Fruit fly (Drosophila melanogaster) whole organism, embryonic: ENCODE results near the gene CG5882.

ENCODE experiments used
- ATbp ChIP-seq: fragments of 200-800 bp; sonication (Bioruptor generic); optimal IDR thresholded peaks from 2 replicates; lab custom pipeline; 2017; ENCODE audit warnings: missing biosample characterization, mild to moderate bottlenecking, missing genetic modification characterization, missing genetic modification reagents
- Bgb ChIP-seq: fragments of 200-800 bp; sonication (Bioruptor generic); IDR thresholded peaks from 2 replicates; pipeline ENCODE4 v1.3.6; 2022; ENCODE audit warnings: missing biosample characterization, missing genetic modification characterization; ENCODE audit not compliant: partially characterized antibody
- CG10267 ChIP-seq: fragments of 200-800 bp; sonication (Bioruptor generic); optimal IDR thresholded peaks from 2 replicates; lab custom pipeline; 2018; ENCODE audit warnings: missing biosample characterization, mild to moderate bottlenecking, missing genetic modification characterization, moderate library complexity
- CG11093 ChIP-seq: fragments of 200-800 bp; sonication (Bioruptor generic); IDR thresholded peaks from 3 replicates; pipeline ENCODE4 v1.3.6; 2022; ENCODE audit warnings: missing biosample characterization, missing genetic modification characterization
- CG11504 ChIP-seq: fragments of 200-800 bp; sonication (Bioruptor generic); optimal IDR thresholded peaks from 3 replicates; lab custom pipeline; 2019; ENCODE audit warnings: missing biosample characterization, mild to moderate bottlenecking, missing genetic modification characterization, moderate library complexity
- CG11696 ChIP-seq: fragments of 200-800 bp; sonication (Bioruptor generic); IDR thresholded peaks from 2 replicates; pipeline ENCODE4 v1.3.6; 2022; ENCODE audit warnings: missing biosample characterization, missing genetic modification characterization
- CG11723 ChIP-seq: fragments of 200-800 bp; sonication (Bioruptor generic); optimal IDR thresholded peaks from 2 replicates; lab custom pipeline; 2017; ENCODE audit warnings: missing biosample characterization, mild to moderate bottlenecking, missing genetic modification characterization
- CG15514 ChIP-seq: fragments of 200-800 bp; sonication (Bioruptor generic); optimal IDR thresholded peaks from 3 replicates; lab custom pipeline; 2017; ENCODE audit warnings: missing biosample characterization, missing genetic modification characterization, mild to moderate bottlenecking, moderate library complexity, missing genetic modification reagents
- CG15696 ChIP-seq: fragments of 200-800 bp; sonication (Bioruptor generic); optimal IDR thresholded peaks from 2 replicates; lab custom pipeline; 2019; ENCODE audit warnings: missing biosample characterization, mild to moderate bottlenecking, missing genetic modification characterization, moderate library complexity
- CG16813 ChIP-seq: fragments of 200-800 bp; sonication (Bioruptor generic); IDR thresholded peaks from 3 replicates; pipeline ENCODE4 v1.3.6; 2022; ENCODE audit warnings: missing biosample characterization, missing genetic modification characterization; ENCODE audit not compliant: partially characterized antibody
- CG17612 ChIP-seq: fragments of 200-800 bp; sonication (Bioruptor generic); IDR thresholded peaks from 2 replicates; pipeline ENCODE4 v1.3.6; 2022; ENCODE audit warnings: missing biosample characterization, missing genetic modification characterization
- CG18476 ChIP-seq: fragments of 200-800 bp; sonication (Bioruptor generic); optimal IDR thresholded peaks from 2 replicates; lab custom pipeline; 2016; ENCODE audit warnings: missing biosample characterization, mild to moderate bottlenecking, missing genetic modification characterization
- CG2199 ChIP-seq: fragments of 200-800 bp; sonication (Bioruptor generic); IDR thresholded peaks from 3 replicates; pipeline ENCODE4 v1.3.6; 2022; ENCODE audit warnings: missing biosample characterization, missing genetic modification characterization
- CG31224 ChIP-seq: fragments of 200-800 bp; sonication (Bioruptor generic); IDR thresholded peaks from 2 replicates; pipeline ENCODE4 v1.3.6; 2022; ENCODE audit warnings: missing biosample characterization, missing genetic modification characterization
- CG32772 ChIP-seq: fragments of 200-800 bp; sonication (Bioruptor generic); IDR thresholded peaks from 2 replicates; pipeline ENCODE4 v1.3.6; 2022; ENCODE audit warnings: missing biosample characterization, missing genetic modification characterization
- CG3407 ChIP-seq: fragments of 200-800 bp; sonication (Bioruptor generic); optimal IDR thresholded peaks from 2 replicates; lab custom pipeline; 2018; ENCODE audit warnings: missing biosample characterization, mild to moderate bottlenecking, missing genetic modification characterization
- CG34224 ChIP-seq: fragments of 200-800 bp; sonication (Bioruptor generic); IDR thresholded peaks from 3 replicates; pipeline ENCODE4 v1.3.6; 2022; ENCODE audit warnings: missing biosample characterization, missing genetic modification characterization; ENCODE audit not compliant: partially characterized antibody
- CG5245 ChIP-seq: fragments of 200-800 bp; sonication (Bioruptor generic); optimal IDR thresholded peaks from 3 replicates; lab custom pipeline; 2016; ENCODE audit warnings: missing biosample characterization, missing genetic modification characterization
- CG6791 ChIP-seq: fragments of 200-800 bp; sonication (Bioruptor generic); IDR thresholded peaks from 3 replicates; pipeline ENCODE4 v1.3.6; 2022; ENCODE audit warnings: missing biosample characterization, missing genetic modification characterization; ENCODE audit not compliant: partially characterized antibody
- CG7357 ChIP-seq: fragments of 200-800 bp; sonication (Bioruptor generic); IDR thresholded peaks from 3 replicates; pipeline ENCODE4 v1.3.6; 2022; ENCODE audit warnings: missing biosample characterization, missing genetic modification characterization
- CG7963 ChIP-seq: fragments of 200-800 bp; sonication (Bioruptor generic); IDR thresholded peaks from 3 replicates; pipeline ENCODE4 v1.3.6; 2022; ENCODE audit warnings: missing biosample characterization, missing genetic modification characterization; ENCODE audit not compliant: partially characterized antibody
- CG8281 ChIP-seq: fragments of 200-800 bp; sonication (Bioruptor generic); optimal IDR thresholded peaks from 2 replicates; lab custom pipeline; 2018; ENCODE audit warnings: missing biosample characterization, mild to moderate bottlenecking, missing genetic modification characterization, moderate library complexity
- CG8388 ChIP-seq: fragments of 200-800 bp; sonication (Bioruptor generic); optimal IDR thresholded peaks from 2 replicates; lab custom pipeline; 2019; ENCODE audit warnings: missing biosample characterization, mild to moderate bottlenecking, missing genetic modification characterization, moderate library complexity
- CG9817 ChIP-seq: fragments of 200-800 bp; sonication (Bioruptor generic); optimal IDR thresholded peaks from 2 replicates; lab custom pipeline; 2018; ENCODE audit warnings: missing biosample characterization, mild to moderate bottlenecking, missing genetic modification characterization, moderate library complexity
- D19A ChIP-seq: fragments of 200-800 bp; optimal IDR thresholded peaks from 3 replicates; lab custom pipeline; 2019; ENCODE audit warnings: missing biosample characterization, mild to moderate bottlenecking, missing genetic modification characterization, moderate library complexity
- Dip3 ChIP-seq: fragments of 200-800 bp; sonication (Bioruptor generic); optimal IDR thresholded peaks from 3 replicates; lab custom pipeline; 2016; ENCODE audit warnings: missing biosample characterization, missing genetic modification characterization
- HLH3B ChIP-seq: fragments of 200-800 bp; sonication (Bioruptor generic); IDR thresholded peaks from 2 replicates; pipeline ENCODE4 v1.3.6; 2022; ENCODE audit warnings: missing biosample characterization, missing genetic modification characterization
- Hmr ChIP-seq: fragments of 200-800 bp; sonication (Bioruptor generic); optimal IDR thresholded peaks from 3 replicates; lab custom pipeline; 2017; ENCODE audit warnings: mild to moderate bottlenecking, missing biosample characterization, missing genetic modification reagents, missing genetic modification characterization
- Lim3 ChIP-seq: fragments of 200-800 bp; sonication (Bioruptor generic); IDR thresholded peaks from 2 replicates; pipeline ENCODE4 v1.3.6; 2022; ENCODE audit warnings: missing biosample characterization, missing genetic modification characterization
- MBD-R2 ChIP-seq: fragments of 200-800 bp; sonication (Bioruptor generic); IDR thresholded peaks from 2 replicates; pipeline ENCODE4 v1.3.6; 2022; ENCODE audit warnings: missing biosample characterization, missing genetic modification characterization
- NfI ChIP-seq: fragments of 200-800 bp; sonication (Bioruptor generic); optimal IDR thresholded peaks from 3 replicates; lab custom pipeline; 2018; ENCODE audit warnings: missing biosample characterization, mild to moderate bottlenecking, missing genetic modification characterization, moderate library complexity
- Six4 ChIP-seq: fragments of 200-800 bp; sonication (Bioruptor generic); optimal IDR thresholded peaks from 2 replicates; lab custom pipeline; 2016; ENCODE audit warnings: missing biosample characterization, missing genetic modification characterization
- Tbp ChIP-seq: fragments of >200 bp; optimal IDR thresholded peaks from 2 replicates; lab custom pipeline; 2018; ENCODE audit warnings: missing biosample characterization, missing genetic modification characterization
- Trl ChIP-seq, 3 experiments: fragments of >200 bp in 2 of 3; fragments of 200-800 bp in 1 of 3; sonication (Bioruptor generic) in 1 of 3; optimal IDR thresholded peaks; 2 replicates in 1 of 3; 3 replicates in 2 of 3; lab custom pipeline; 2016 to 2017; ENCODE audit warnings: missing biosample characterization in 1 of 3, missing genetic modification characterization in 1 of 3
- al ChIP-seq: fragments of 200-800 bp; sonication (Bioruptor generic); IDR thresholded peaks from 2 replicates; pipeline ENCODE4 v1.3.6; 2022; ENCODE audit warnings: missing biosample characterization, missing genetic modification characterization
- cwo ChIP-seq: fragments of 200-800 bp; sonication (Bioruptor generic); optimal IDR thresholded peaks from 3 replicates; lab custom pipeline; 2017; ENCODE audit warnings: missing biosample characterization, missing genetic modification characterization, mild to moderate bottlenecking, moderate library complexity, missing genetic modification reagents
- fu2 ChIP-seq: fragments of 200-800 bp; sonication (Bioruptor generic); optimal IDR thresholded peaks from 2 replicates; lab custom pipeline; 2016; ENCODE audit warnings: missing biosample characterization, missing genetic modification characterization
- hkb ChIP-seq, 2 experiments: fragments of 200-800 bp in 1 of 2; fragments of >200 bp in 1 of 2; sonication (Bioruptor generic) in 1 of 2; IDR thresholded peaks in 1 of 2; optimal IDR thresholded peaks in 1 of 2; 2 replicates each; pipeline versions ENCODE4 v1.3.6 to Lab custom; 2017 to 2022; ENCODE audit warnings: missing biosample characterization in 1 of 2, missing genetic modification characterization in 1 of 2
- org-1 ChIP-seq: fragments of 200-800 bp; sonication (Bioruptor generic); optimal IDR thresholded peaks from 2 replicates; lab custom pipeline; 2017; ENCODE audit warnings: missing biosample characterization, missing genetic modification characterization
- pan ChIP-seq, 4 experiments: fragments of >200 bp in 3 of 4; fragments of 200-800 bp in 1 of 4; sonication (Bioruptor generic) in 1 of 4; optimal IDR thresholded peaks in 3 of 4; IDR thresholded peaks in 1 of 4; 2 replicates each; pipeline versions ENCODE4 v1.3.6 to Lab custom; 2017 to 2022; ENCODE audit warnings: missing biosample characterization in 2 of 4, missing genetic modification characterization in 2 of 4, mixed read lengths in 1 of 4
- seq ChIP-seq: fragments of 200-800 bp; sonication (Bioruptor generic); IDR thresholded peaks from 2 replicates; pipeline ENCODE4 v1.3.6; 2022; ENCODE audit warnings: missing biosample characterization, missing genetic modification characterization
- sr ChIP-seq: fragments of 200-800 bp; sonication (Bioruptor generic); IDR thresholded peaks from 3 replicates; pipeline ENCODE4 v1.3.6; 2022; ENCODE audit warnings: missing biosample characterization, missing genetic modification characterization
- stwl ChIP-seq: fragments of 200-800 bp; sonication (Bioruptor generic); optimal IDR thresholded peaks from 3 replicates; lab custom pipeline; 2018; ENCODE audit warnings: missing biosample characterization, mild to moderate bottlenecking, missing genetic modification characterization, moderate library complexity
- tio ChIP-seq: fragments of 200-800 bp; sonication (Bioruptor generic); optimal IDR thresholded peaks from 2 replicates; lab custom pipeline; 2017; ENCODE audit warnings: missing biosample characterization, missing genetic modification characterization, inconsistent platforms
- tll ChIP-seq, 2 experiments: fragments of 200-800 bp in 1 of 2; fragments of >200 bp in 1 of 2; sonication (Bioruptor generic) in 1 of 2; optimal IDR thresholded peaks; 2 replicates each; lab custom pipeline; 2017 to 2019; ENCODE audit warnings: missing biosample characterization in 2 of 2, missing genetic modification characterization in 2 of 2, mild to moderate bottlenecking in 1 of 2, moderate library complexity in 1 of 2
- tup ChIP-seq: fragments of 200-800 bp; sonication (Bioruptor generic); optimal IDR thresholded peaks from 2 replicates; lab custom pipeline; 2016; ENCODE audit warnings: missing biosample characterization, mild to moderate bottlenecking, missing genetic modification characterization, moderate library complexity

CG5882 gene

DNA sequence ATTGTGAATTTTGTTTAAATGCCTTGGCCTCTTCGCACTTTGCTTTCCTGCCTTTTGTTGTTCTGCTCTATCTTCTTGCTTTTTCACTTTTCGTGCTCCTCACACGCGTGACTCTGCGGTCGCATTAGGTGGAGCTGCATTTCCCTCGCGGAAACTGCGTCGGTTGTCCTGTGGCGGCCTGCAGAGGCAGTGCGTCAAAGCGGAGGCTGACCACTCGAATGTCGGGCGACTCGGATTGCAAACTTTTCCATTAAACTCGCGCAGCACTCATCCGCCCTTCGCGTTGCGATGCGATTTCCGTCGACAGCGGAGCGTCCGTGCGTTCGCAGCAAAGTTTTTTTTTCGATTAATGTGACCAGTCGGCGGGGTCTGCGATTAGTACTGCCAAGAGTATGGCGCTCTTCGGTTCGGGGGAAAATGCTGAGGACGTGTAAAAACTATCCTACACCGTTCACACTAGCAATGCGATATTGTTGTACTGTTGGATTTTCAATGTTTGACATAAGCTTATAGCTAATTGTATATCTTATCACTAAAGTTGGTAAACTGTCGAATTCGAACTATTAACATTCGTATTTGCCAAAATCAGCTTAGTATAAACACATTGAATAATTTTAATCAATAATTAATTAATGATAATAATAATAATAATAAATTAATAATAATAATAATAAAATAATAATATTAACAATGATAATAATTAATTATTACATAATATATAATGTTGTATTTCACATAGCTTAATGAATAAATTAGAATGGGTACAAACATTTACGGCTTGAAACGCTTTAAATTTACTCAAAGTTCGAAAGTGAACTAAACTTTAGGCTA is 32.5 kb downstream of the CG5882 start, which contains the start of gene CG6051 (continued):
- no peak for TF ChIP-seq tio
- TF ChIP-seq CG10267, result peak; percentile 65
- TF ChIP-seq Trl (optimal IDR thresholded peaks at IDR 0.05; lab: Kevin White, UChicago), result no peak
- TF ChIP-seq Trl (GFP tag; optimal IDR thresholded peaks at IDR 0.05; lab: Kevin White, UChicago), result peak; percentile 42
- no peak for TF ChIP-seq Bgb (GFP tag; lab: Robert Waterston, UW)
- TF ChIP-seq tll (GFP tag; optimal IDR thresholded peaks at IDR 0.05; lab: Kevin White, UChicago), result peak in 1 of 2 experiments; percentile 70
- no peak for TF ChIP-seq CG6791
- TF ChIP-seq CG11093 (GFP tag; lab: Robert Waterston, UW), result peak; percentile 21; the same call in 1 of the 3 replicates
- peak; percentile 43 for TF ChIP-seq Dip3 (GFP tag; lab: Kevin White, UChicago)
- peak; percentile 67 for TF ChIP-seq CG11504 (tag; lab: Kevin White, UChicago)
- TF ChIP-seq Tbp (GFP tag; lab: Kevin White, UChicago), result no peak
- TF ChIP-seq al, result no peak
- TF ChIP-seq CG31224 (GFP tag; lab: Robert Waterston, UW), result no peak
- peak; percentile 46 for TF ChIP-seq cwo (GFP tag; lab: Kevin White, UChicago)
- TF ChIP-seq CG11696 (GFP tag; lab: Robert Waterston, UW), result no peak
- TF ChIP-seq CG34224 (GFP tag; lab: Robert Waterston, UW), result no peak
- TF ChIP-seq CG3407 (GFP tag; lab: Kevin White, UChicago), result no peak
- no peak for TF ChIP-seq CG5245 (GFP tag; lab: Kevin White, UChicago)
- TF ChIP-seq CG18476 (GFP tag; lab: Kevin White, UChicago), result peak; percentile 18
- peak; percentile 97 for TF ChIP-seq CG7357 (GFP tag; lab: Robert Waterston, UW)
- TF ChIP-seq NfI (GFP tag; lab: Kevin White, UChicago), result peak; percentile 66
- TF ChIP-seq CG7963 (GFP tag; lab: Robert Waterston, UW), result no peak
- peak; percentile 21 for TF ChIP-seq CG15696 (tag; lab: Kevin White, UChicago)
- no peak for TF ChIP-seq CG8388 (GFP tag; lab: Kevin White, UChicago)
- TF ChIP-seq CG2199 (GFP tag; lab: Robert Waterston, UW), result no peak
- TF ChIP-seq CG17612, result no peak
- no peak for TF ChIP-seq CG16813 (GFP tag; lab: Robert Waterston, UW)
- no peak for TF ChIP-seq Lim3 (GFP tag; lab: Robert Waterston, UW)
- TF ChIP-seq org-1 (GFP tag; lab: Kevin White, UChicago), result no peak
- TF ChIP-seq HLH3B (GFP tag; lab: Robert Waterston, UW), result no peak
- TF ChIP-seq sr (GFP tag; lab: Robert Waterston, UW), result no peak
- TF ChIP-seq Six4 (GFP tag; lab: Kevin White, UChicago), result peak; percentile 39
- TF ChIP-seq CG8281 (tag; lab: Kevin White, UChicago), result peak; percentile 55
- TF ChIP-seq Hmr, result peak; percentile 54
- TF ChIP-seq CG15514, result peak; percentile 48
- TF ChIP-seq D19A (tag; lab: Kevin White, UChicago), result peak; percentile 33
- TF ChIP-seq stwl (tag; lab: Kevin White, UChicago), result peak; percentile 25
- peak; percentile 46 for TF ChIP-seq fu2 (GFP tag; lab: Kevin White, UChicago)
- peak; percentile 33 for TF ChIP-seq ATbp (GFP tag; lab: Kevin White, UChicago)
- TF ChIP-seq CG11723 (GFP tag; lab: Kevin White, UChicago), result peak; percentile 4
- no peak for TF ChIP-seq CG32772 (GFP tag; lab: Robert Waterston, UW)
- no peak for TF ChIP-seq seq (GFP tag; lab: Robert Waterston, UW)
- TF ChIP-seq pan (optimal IDR thresholded peaks at IDR 0.05; lab: Kevin White, UChicago), result no peak
- TF ChIP-seq pan (GFP tag; optimal IDR thresholded peaks at IDR 0.05 in 1 of 2, IDR thresholded peaks at IDR 0.05 in 1 of 2), result no peak
- no peak for TF ChIP-seq MBD-R2 (GFP tag; lab: Robert Waterston, UW)
- TF ChIP-seq hkb (optimal IDR thresholded peaks at IDR 0.05; lab: Kevin White, UChicago), result no peak
- TF ChIP-seq hkb (GFP tag; IDR thresholded peaks at IDR 0.05; lab: Robert Waterston, UW), result no peak
- TF ChIP-seq tup, result peak; percentile 40
- TF ChIP-seq CG9817 (tag; lab: Kevin White, UChicago), result peak; percentile 69
